Fruit fly (Drosophila melanogaster) whole organism, embryonic: ENCODE measurements around the gene Irc.

ENCODE experiments used
- ATbp ChIP-seq: fragments of 200-800 bp; sonication (Bioruptor generic); optimal IDR thresholded peaks from 2 replicates; lab custom pipeline; 2017; ENCODE audit warnings: missing biosample characterization, mild to moderate bottlenecking, missing genetic modification characterization, missing genetic modification reagents
- B-H2 ChIP-seq: fragments of 200-800 bp; sonication (Bioruptor generic); optimal IDR thresholded peaks from 2 replicates; lab custom pipeline; 2018; ENCODE audit warnings: missing biosample characterization, mild to moderate bottlenecking, missing genetic modification characterization
- Bdp1 ChIP-seq: fragments of 200-800 bp; sonication (Bioruptor generic); optimal IDR thresholded peaks from 3 replicates; lab custom pipeline; 2016; ENCODE audit warnings: missing biosample characterization, missing genetic modification characterization
- CG10543 ChIP-seq: fragments of 200-800 bp; sonication (Bioruptor generic); optimal IDR thresholded peaks from 3 replicates; lab custom pipeline; 2017; ENCODE audit warnings: missing biosample characterization, mild to moderate bottlenecking, missing genetic modification characterization, moderate library complexity
- CG10979 ChIP-seq: fragments of 200-800 bp; sonication (Bioruptor generic); optimal IDR thresholded peaks from 2 replicates; lab custom pipeline; 2018; ENCODE audit warnings: missing biosample characterization, mild to moderate bottlenecking, missing genetic modification characterization, moderate library complexity
- CG11398 ChIP-seq: fragments of 200-800 bp; sonication (Bioruptor generic); optimal IDR thresholded peaks from 2 replicates; lab custom pipeline; 2016; ENCODE audit warnings: missing biosample characterization, missing genetic modification characterization
- CG11504 ChIP-seq: fragments of 200-800 bp; sonication (Bioruptor generic); optimal IDR thresholded peaks from 3 replicates; lab custom pipeline; 2019; ENCODE audit warnings: missing biosample characterization, mild to moderate bottlenecking, missing genetic modification characterization, moderate library complexity
- CG12236 ChIP-seq: fragments of 200-800 bp; sonication (Bioruptor generic); optimal IDR thresholded peaks from 2 replicates; lab custom pipeline; 2016; ENCODE audit warnings: missing biosample characterization, missing genetic modification characterization
- CG12769 ChIP-seq: fragments of 200-800 bp; sonication (Bioruptor generic); optimal IDR thresholded peaks from 2 replicates; lab custom pipeline; 2019; ENCODE audit warnings: missing biosample characterization, mild to moderate bottlenecking, missing genetic modification characterization, moderate library complexity
- CG15269 ChIP-seq: fragments of 200-800 bp; sonication (Bioruptor generic); optimal IDR thresholded peaks from 2 replicates; lab custom pipeline; 2018; ENCODE audit warnings: missing biosample characterization, mild to moderate bottlenecking, missing genetic modification characterization, moderate library complexity
- CG1529 ChIP-seq: fragments of 200-800 bp; sonication (Bioruptor generic); optimal IDR thresholded peaks from 3 replicates; lab custom pipeline; 2018; ENCODE audit warnings: missing biosample characterization, missing genetic modification characterization
- CG15696 ChIP-seq: fragments of 200-800 bp; sonication (Bioruptor generic); optimal IDR thresholded peaks from 2 replicates; lab custom pipeline; 2019; ENCODE audit warnings: missing biosample characterization, mild to moderate bottlenecking, missing genetic modification characterization, moderate library complexity
- CG18011 ChIP-seq: fragments of 200-800 bp; sonication (Bioruptor generic); optimal IDR thresholded peaks from 2 replicates; lab custom pipeline; 2017; ENCODE audit warnings: missing biosample characterization, missing genetic modification characterization, mild to moderate bottlenecking, moderate library complexity, missing genotype
- CG2116 ChIP-seq: fragments of 200-800 bp; sonication (Bioruptor generic); optimal IDR thresholded peaks from 3 replicates; lab custom pipeline; 2018; ENCODE audit warnings: missing biosample characterization, mild to moderate bottlenecking, missing genetic modification characterization
- CG2678 ChIP-seq: fragments of 200-800 bp; sonication (Bioruptor generic); optimal IDR thresholded peaks from 3 replicates; lab custom pipeline; 2019; ENCODE audit warnings: missing biosample characterization, mild to moderate bottlenecking, missing genetic modification characterization, moderate library complexity
- CG2712 ChIP-seq: fragments of 200-800 bp; optimal IDR thresholded peaks from 3 replicates; lab custom pipeline; 2019; ENCODE audit warnings: missing biosample characterization, mild to moderate bottlenecking, missing genetic modification characterization, moderate library complexity
- CG31441 ChIP-seq: fragments of 200-800 bp; sonication (Bioruptor generic); IDR thresholded peaks from 2 replicates; pipeline ENCODE4 v1.3.6; 2022; ENCODE audit warnings: missing biosample characterization, missing genetic modification characterization
- CG32532 ChIP-seq: fragments of 200-800 bp; sonication (Bioruptor generic); IDR thresholded peaks from 2 replicates; pipeline ENCODE4 v1.3.6; 2022; ENCODE audit warnings: missing biosample characterization, missing genetic modification characterization
- CG3407 ChIP-seq: fragments of 200-800 bp; sonication (Bioruptor generic); optimal IDR thresholded peaks from 2 replicates; lab custom pipeline; 2018; ENCODE audit warnings: missing biosample characterization, mild to moderate bottlenecking, missing genetic modification characterization
- CG4404 ChIP-seq: fragments of 200-800 bp; sonication (Bioruptor generic); IDR thresholded peaks from 2 replicates; pipeline ENCODE4 v1.3.6; 2022; ENCODE audit warnings: missing biosample characterization, missing genetic modification characterization
- CG6272 ChIP-seq: fragments of 200-800 bp; sonication (Bioruptor generic); IDR thresholded peaks from 2 replicates; pipeline ENCODE4 v1.3.6; 2022; ENCODE audit warnings: missing biosample characterization, missing genetic modification characterization
- CG7271 ChIP-seq: fragments of 200-800 bp; sonication (Bioruptor generic); optimal IDR thresholded peaks from 2 replicates; lab custom pipeline; 2018; ENCODE audit warnings: missing biosample characterization, mild to moderate bottlenecking, missing genetic modification characterization, moderate library complexity
- CG7928 ChIP-seq: fragments of 200-800 bp; sonication (Bioruptor generic); optimal IDR thresholded peaks from 2 replicates; lab custom pipeline; 2017; ENCODE audit warnings: missing biosample characterization, mild to moderate bottlenecking, missing genetic modification characterization
- CG8290 ChIP-seq, 3 experiments: fragments of 200-800 bp; sonication (Bioruptor generic); optimal IDR thresholded peaks; 2 replicates each; lab custom pipeline; 2016 to 2019; ENCODE audit warnings: missing biosample characterization in 3 of 3, missing genetic modification characterization in 3 of 3, mild to moderate bottlenecking in 2 of 3, moderate library complexity in 1 of 3
- CG9437 ChIP-seq: fragments of 200-800 bp; sonication (Bioruptor generic); optimal IDR thresholded peaks from 2 replicates; lab custom pipeline; 2018; ENCODE audit warnings: missing biosample characterization, mild to moderate bottlenecking, missing genetic modification characterization
- CG9609 ChIP-seq: fragments of 200-800 bp; sonication (Bioruptor generic); optimal IDR thresholded peaks from 3 replicates; lab custom pipeline; 2016; ENCODE audit warnings: missing biosample characterization, missing genetic modification characterization
- D ChIP-seq, 2 experiments: fragments of 200-800 bp in 1 of 2; fragments of >200 bp in 1 of 2; sonication (Bioruptor generic) in 1 of 2; optimal IDR thresholded peaks; 2 replicates in 1 of 2; 3 replicates in 1 of 2; lab custom pipeline; 2017; ENCODE audit warnings: mild to moderate bottlenecking in 1 of 2, missing biosample characterization in 1 of 2, missing genetic modification characterization in 1 of 2, missing genetic modification reagents in 1 of 2
- Doc3 ChIP-seq: fragments of 200-800 bp; sonication (Bioruptor generic); IDR thresholded peaks from 3 replicates; pipeline ENCODE4 v1.3.6; 2022; ENCODE audit warnings: missing biosample characterization, missing genetic modification characterization; ENCODE audit not compliant: partially characterized antibody
- Ets97D ChIP-seq: fragments of 200-800 bp; sonication (Bioruptor generic); optimal IDR thresholded peaks from 3 replicates; lab custom pipeline; 2016; ENCODE audit warnings: missing biosample characterization, missing genetic modification characterization
- Hmx ChIP-seq: fragments of 200-800 bp; sonication (Bioruptor generic); optimal IDR thresholded peaks from 2 replicates; lab custom pipeline; 2016; ENCODE audit warnings: missing biosample characterization, missing genetic modification characterization
- Hr78 ChIP-seq, 2 experiments: fragments of 200-800 bp in 1 of 2; fragments of >200 bp in 1 of 2; sonication (Bioruptor generic) in 1 of 2; optimal IDR thresholded peaks; 2 replicates each; lab custom pipeline; 2017 to 2019; ENCODE audit warnings: missing biosample characterization in 2 of 2, missing genetic modification characterization in 2 of 2, mild to moderate bottlenecking in 1 of 2, moderate library complexity in 1 of 2
- Jarid2 ChIP-seq: fragments of 200-800 bp; sonication (Bioruptor generic); optimal IDR thresholded peaks from 3 replicates; lab custom pipeline; 2017; ENCODE audit warnings: mild to moderate bottlenecking, missing biosample characterization, missing genetic modification reagents, missing genetic modification characterization
- Ptx1 ChIP-seq: fragments of 200-800 bp; sonication (Bioruptor generic); IDR thresholded peaks from 2 replicates; pipeline ENCODE4 v1.3.6; 2022; ENCODE audit warnings: missing biosample characterization, missing genetic modification characterization
- Rfx ChIP-seq: fragments of 200-800 bp; sonication (Bioruptor generic); IDR thresholded peaks from 2 replicates; pipeline ENCODE4 v1.3.6; 2022; ENCODE audit warnings: missing biosample characterization, missing genetic modification characterization
- Stat92E ChIP-seq, 3 experiments: fragments of >200 bp in 2 of 3; fragments of 200-800 bp in 1 of 3; sonication (Bioruptor generic) in 1 of 3; optimal IDR thresholded peaks; 2 replicates each; lab custom pipeline; 2017 to 2019; ENCODE audit warnings: missing biosample characterization in 3 of 3, missing genetic modification characterization in 3 of 3, mild to moderate bottlenecking in 1 of 3, moderate library complexity in 1 of 3
- Xbp1 ChIP-seq: fragments of 200-800 bp; sonication (Bioruptor generic); optimal IDR thresholded peaks from 3 replicates; lab custom pipeline; 2016; ENCODE audit warnings: missing biosample characterization, mild to moderate bottlenecking, missing genetic modification characterization
- ci ChIP-seq: fragments of 200-800 bp; sonication (Bioruptor generic); IDR thresholded peaks from 3 replicates; pipeline ENCODE4 v1.3.6; 2022; ENCODE audit warnings: missing biosample characterization, missing genetic modification characterization
- croc ChIP-seq: fragments of 200-800 bp; sonication (Bioruptor generic); conservative IDR thresholded peaks from 3 replicates; pipeline ENCODE4 v1.3.6; 2022; ENCODE audit warnings: missing biosample characterization, missing genetic modification characterization
- dimm ChIP-seq: fragments of 200-800 bp; sonication (Bioruptor generic); IDR thresholded peaks from 2 replicates; pipeline ENCODE4 v1.3.6; 2022; ENCODE audit warnings: missing biosample characterization, missing genetic modification characterization
- gsb ChIP-seq: fragments of 200-800 bp; sonication (Bioruptor generic); IDR thresholded peaks from 2 replicates; pipeline ENCODE4 v1.3.6; 2022; ENCODE audit warnings: missing biosample characterization, missing genetic modification characterization
- mirr ChIP-seq: fragments of 200-800 bp; sonication (Bioruptor generic); optimal IDR thresholded peaks from 3 replicates; lab custom pipeline; 2018; ENCODE audit warnings: missing biosample characterization, mild to moderate bottlenecking, missing genetic modification characterization
- nau ChIP-seq: fragments of 200-800 bp; sonication (Bioruptor generic); optimal IDR thresholded peaks from 3 replicates; lab custom pipeline; 2017; ENCODE audit warnings: missing biosample characterization, mild to moderate bottlenecking, missing genetic modification characterization, missing genetic modification reagents
- nmo ChIP-seq: fragments of 200-800 bp; sonication (Bioruptor generic); optimal IDR thresholded peaks from 2 replicates; lab custom pipeline; 2018; ENCODE audit warnings: missing biosample characterization, mild to moderate bottlenecking, missing genetic modification characterization, moderate library complexity
- oc ChIP-seq: fragments of 200-800 bp; sonication (Bioruptor generic); optimal IDR thresholded peaks from 2 replicates; lab custom pipeline; 2018; ENCODE audit warnings: missing biosample characterization, mild to moderate bottlenecking, missing genetic modification characterization, moderate library complexity
- odd ChIP-seq: fragments of 200-800 bp; sonication (Bioruptor generic); optimal IDR thresholded peaks from 2 replicates; lab custom pipeline; 2017; ENCODE audit warnings: missing biosample characterization, mild to moderate bottlenecking, missing genetic modification characterization
- pho ChIP-seq: fragments of 200-800 bp; sonication (Bioruptor generic); optimal IDR thresholded peaks from 2 replicates; lab custom pipeline; 2016; ENCODE audit warnings: missing biosample characterization, missing genetic modification characterization
- ro ChIP-seq: fragments of 200-800 bp; sonication (Bioruptor generic); IDR thresholded peaks from 2 replicates; pipeline ENCODE4 v1.3.6; 2022; ENCODE audit warnings: missing biosample characterization, missing genetic modification characterization
- shn ChIP-seq: fragments of 200-800 bp; sonication (Bioruptor generic); optimal IDR thresholded peaks from 3 replicates; lab custom pipeline; 2016; ENCODE audit warnings: missing biosample characterization, missing genetic modification characterization
- zen2 ChIP-seq: fragments of 200-800 bp; sonication (Bioruptor generic); IDR thresholded peaks from 3 replicates; pipeline ENCODE4 v1.3.6; 2022; ENCODE audit warnings: missing biosample characterization, missing genetic modification characterization; ENCODE audit not compliant: partially characterized antibody

Gene Irc

DNA sequence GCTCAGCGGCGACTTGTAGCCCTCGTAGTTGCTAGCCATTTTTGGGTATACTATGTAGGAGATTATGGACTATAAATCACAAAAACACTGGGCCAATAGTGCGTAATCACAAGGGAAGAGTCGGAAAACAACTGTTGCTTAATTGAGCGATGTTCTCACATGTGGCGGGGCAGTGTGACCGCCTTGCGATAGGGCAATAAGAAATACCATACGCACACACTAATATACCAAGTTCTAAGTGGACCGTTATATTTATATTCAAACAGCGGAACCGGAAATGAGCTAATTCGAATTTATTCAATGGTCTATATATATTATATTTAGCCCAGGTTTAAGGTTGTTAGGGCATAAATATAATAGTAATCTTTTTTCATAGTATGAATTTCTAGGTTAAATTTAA lies 18.3 kb downstream of the Irc start, which contains the start of gene Adsl (continued):
- TF ChIP-seq CG18011, result no peak
- no peak for TF ChIP-seq shn
- TF ChIP-seq Stat92E (GFP tag; optimal IDR thresholded peaks at IDR 0.05; lab: Kevin White, UChicago), result no peak
- no peak for TF ChIP-seq zen2 (GFP tag; lab: Robert Waterston, UW)
- TF ChIP-seq CG9609 (GFP tag; lab: Kevin White, UChicago), result peak; percentile 5
- TF ChIP-seq CG3407 (GFP tag; lab: Kevin White, UChicago), result peak; percentile 72
- TF ChIP-seq Rfx (GFP tag; lab: Robert Waterston, UW), result no peak; the same call in none of the 2 replicates
- peak; percentile 30 for TF ChIP-seq mirr (GFP tag; lab: Kevin White, UChicago)
- peak; percentile 51; the same call in 1 of the 2 replicates for TF ChIP-seq CG32532
- no peak for TF ChIP-seq Ptx1 (GFP tag; lab: Robert Waterston, UW)
- TF ChIP-seq CG15696, result peak; percentile 3
- TF ChIP-seq odd, result peak; percentile 79
- TF ChIP-seq Hr78 (GFP tag; optimal IDR thresholded peaks at IDR 0.05; lab: Kevin White, UChicago), result no peak
- TF ChIP-seq Ets97D (GFP tag; lab: Kevin White, UChicago), result peak; percentile 99
- no peak for TF ChIP-seq CG4404 (GFP tag; lab: Robert Waterston, UW)
- peak; percentile 57 for TF ChIP-seq Xbp1 (GFP tag; lab: Kevin White, UChicago)
- no peak for TF ChIP-seq CG12769 (tag; lab: Kevin White, UChicago)
- TF ChIP-seq CG8290 (GFP tag; optimal IDR thresholded peaks at IDR 0.05; lab: Kevin White, UChicago), result no peak
- peak in 1 of 2 experiments; percentile 3 for TF ChIP-seq CG8290 (tag; optimal IDR thresholded peaks at IDR 0.05; lab: Kevin White, UChicago)
- TF ChIP-seq pho, result no peak
- TF ChIP-seq ro (GFP tag; lab: Robert Waterston, UW), result no peak
- peak; percentile 84; the same call in 1 of the 2 replicates for TF ChIP-seq CG31441 (GFP tag; lab: Robert Waterston, UW)
- peak; percentile 73 for TF ChIP-seq nmo (GFP tag; lab: Kevin White, UChicago)
- peak; percentile 78 for TF ChIP-seq CG1529 (GFP tag; lab: Kevin White, UChicago)
- no peak for TF ChIP-seq CG11504
- TF ChIP-seq Jarid2 (GFP tag; lab: Kevin White, UChicago), result peak; percentile 60
- TF ChIP-seq CG15269 (tag; lab: Kevin White, UChicago), result no peak
- no peak for TF ChIP-seq CG2678
- no peak for TF ChIP-seq Doc3 (GFP tag; lab: Robert Waterston, UW)
- no peak for TF ChIP-seq Hmx
- no peak for TF ChIP-seq gsb (GFP tag; lab: Robert Waterston, UW)
- TF ChIP-seq croc, result 0 out of 3 replicates have a peak, but pooled peaks have one; percentile 20
- TF ChIP-seq D (optimal IDR thresholded peaks at IDR 0.05; lab: Kevin White, UChicago), result no peak
- peak; percentile 47 for TF ChIP-seq D (GFP tag; optimal IDR thresholded peaks at IDR 0.05; lab: Kevin White, UChicago)
- TF ChIP-seq ci (GFP tag; lab: Robert Waterston, UW), result peak; percentile 91
- no peak for TF ChIP-seq CG10543 (GFP tag; lab: Kevin White, UChicago)
- peak; percentile 73 for TF ChIP-seq CG10979 (tag; lab: Kevin White, UChicago)
- TF ChIP-seq nau (GFP tag; lab: Kevin White, UChicago), result no peak
- no peak for TF ChIP-seq Bdp1 (GFP tag; lab: Kevin White, UChicago)
- TF ChIP-seq CG7928, result no peak
- TF ChIP-seq ATbp (GFP tag; lab: Kevin White, UChicago), result peak; percentile 78
- peak; percentile 91 for TF ChIP-seq CG7271 (tag; lab: Kevin White, UChicago)
- peak; percentile 62 for TF ChIP-seq oc (tag; lab: Kevin White, UChicago)
- no peak for TF ChIP-seq CG6272 (GFP tag; lab: Robert Waterston, UW)
- no peak for TF ChIP-seq dimm (GFP tag; lab: Robert Waterston, UW)
- TF ChIP-seq CG2712, result no peak
- TF ChIP-seq CG9437, result peak; percentile 65
- TF ChIP-seq CG12236 (GFP tag; lab: Kevin White, UChicago), result no peak
- no peak for TF ChIP-seq B-H2 (GFP tag; lab: Kevin White, UChicago)
- TF ChIP-seq CG11398 (GFP tag; lab: Kevin White, UChicago), result no peak
- TF ChIP-seq CG2116 (GFP tag; lab: Kevin White, UChicago), result peak; percentile 80
